Fruit fly (Drosophila melanogaster): ENCODE results near the gene CG7730.

Gene CG7730

DNA sequence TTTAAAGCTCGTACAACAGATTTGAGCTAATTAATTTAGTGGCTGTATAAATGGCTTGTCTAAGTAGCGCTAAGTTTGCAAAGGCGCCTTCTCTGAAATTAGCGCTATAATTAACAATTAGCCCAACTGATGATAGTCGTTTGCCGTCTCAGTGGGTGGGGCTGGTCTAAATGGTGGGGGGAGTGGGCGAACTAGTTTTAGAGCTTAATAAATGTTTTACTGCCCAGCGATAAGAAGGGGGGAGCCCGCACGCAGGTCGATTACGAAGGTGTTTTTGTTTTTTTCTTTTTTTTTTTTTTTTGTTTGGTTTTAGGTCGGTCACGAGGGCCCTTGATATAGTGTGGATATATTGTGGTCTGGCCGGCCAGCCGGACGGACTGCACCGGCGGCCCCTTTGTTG, 26.3 kb upstream of the CG7730 start (continued):
- peak; percentile 20 for TF ChIP-seq Hey (tag; optimal IDR thresholded peaks at IDR 0.05)
- TF ChIP-seq sr (GFP tag; IDR thresholded peaks at IDR 0.05): peak; percentile 12; the same call in 1 of the 3 replicates
- peak; percentile 12 for TF ChIP-seq nom (GFP tag; optimal IDR thresholded peaks at IDR 0.05)
- TF ChIP-seq D (optimal IDR thresholded peaks at IDR 0.05): no peak
- no peak for TF ChIP-seq D (GFP tag; optimal IDR thresholded peaks at IDR 0.05)
- TF ChIP-seq eyg (GFP tag; optimal IDR thresholded peaks at IDR 0.05): no peak

dm6 chr3L:17002140-17002849, 25.0 kb upstream of the CG7730 start:
- no peak for TF ChIP-seq Dp (GFP tag; optimal IDR thresholded peaks at IDR 0.05)
- no peak for TF ChIP-seq insv (GFP tag; optimal IDR thresholded peaks at IDR 0.05)
- no peak for TF ChIP-seq CG18262 (tag; optimal IDR thresholded peaks at IDR 0.05)
- no peak for TF ChIP-seq CG7271 (tag; optimal IDR thresholded peaks at IDR 0.05)
- no peak for TF ChIP-seq CG3838 (GFP tag; optimal IDR thresholded peaks at IDR 0.05)
- TF ChIP-seq CG1792 (GFP tag; optimal IDR thresholded peaks at IDR 0.05): no peak
- no peak for TF ChIP-seq fd102C (GFP tag; optimal IDR thresholded peaks at IDR 0.05)
- no peak for TF ChIP-seq shn (GFP tag; optimal IDR thresholded peaks at IDR 0.05)
- TF ChIP-seq CG31224 (GFP tag; IDR thresholded peaks at IDR 0.05): 0 out of 2 replicates have a peak, but pooled peaks have one; percentile 9
- TF ChIP-seq ase (GFP tag; IDR thresholded peaks at IDR 0.05): no peak
- no peak for TF ChIP-seq gt (GFP tag; IDR thresholded peaks at IDR 0.05)
- TF ChIP-seq kay (GFP tag; optimal IDR thresholded peaks at IDR 0.05): no peak
- no peak for TF ChIP-seq D (optimal IDR thresholded peaks at IDR 0.05)
- TF ChIP-seq D (GFP tag; optimal IDR thresholded peaks at IDR 0.05): no peak
- no peak for TF ChIP-seq CG2129 (GFP tag; IDR thresholded peaks at IDR 0.05; ENCODE audit: partially characterized antibody)
- TF ChIP-seq jigr1 (GFP tag; IDR thresholded peaks at IDR 0.05): no peak
- TF ChIP-seq CG31365 (tag; optimal IDR thresholded peaks at IDR 0.05): no peak
- no peak for TF ChIP-seq CG8924 (tag; optimal IDR thresholded peaks at IDR 0.05)
- TF ChIP-seq bcd (GFP tag; optimal IDR thresholded peaks at IDR 0.05): no peak
- no peak for TF ChIP-seq ap (GFP tag; IDR thresholded peaks at IDR 0.05)
- no peak for TF ChIP-seq Sox100B (GFP tag; optimal IDR thresholded peaks at IDR 0.05)
- TF ChIP-seq gfzf (GFP tag; optimal IDR thresholded peaks at IDR 0.05): no peak
- TF ChIP-seq Aef1 (GFP tag; IDR thresholded peaks at IDR 0.05): no peak
- TF ChIP-seq zf30C (GFP tag; optimal IDR thresholded peaks at IDR 0.05): no peak
- no peak for TF ChIP-seq br (optimal IDR thresholded peaks at IDR 0.05)
- no peak for TF ChIP-seq CG6654 (GFP tag; optimal IDR thresholded peaks at IDR 0.05)
- TF ChIP-seq Gsc (GFP tag; IDR thresholded peaks at IDR 0.05): no peak
- TF ChIP-seq cwo (GFP tag; optimal IDR thresholded peaks at IDR 0.05): peak; percentile 31
- TF ChIP-seq hbn (GFP tag; IDR thresholded peaks at IDR 0.05; ENCODE audit: partially characterized antibody): no peak
- TF ChIP-seq ttk (GFP tag; IDR thresholded peaks at IDR 0.05): no peak
- TF ChIP-seq Med (GFP tag): peak; percentile 52
- no peak for TF ChIP-seq CG6813 (GFP tag; optimal IDR thresholded peaks at IDR 0.05)
- TF ChIP-seq CG9215 (GFP tag; IDR thresholded peaks at IDR 0.05): no peak
- TF ChIP-seq Ets97D (GFP tag; optimal IDR thresholded peaks at IDR 0.05): no peak
- TF ChIP-seq Optix (GFP tag; IDR thresholded peaks at IDR 0.05): 0 out of 3 replicates have a peak, but pooled peaks have one; percentile 11
- no peak for TF ChIP-seq dimm (GFP tag; IDR thresholded peaks at IDR 0.05)
- no peak for TF ChIP-seq pnt (GFP tag; optimal IDR thresholded peaks at IDR 0.05)
- TF ChIP-seq crp (GFP tag; optimal IDR thresholded peaks at IDR 0.05): no peak
- TF ChIP-seq Doc2 (GFP tag; IDR thresholded peaks at IDR 0.05): no peak
- TF ChIP-seq sug (tag; optimal IDR thresholded peaks at IDR 0.05): peak; percentile 2
- 0 out of 2 replicates have a peak, but pooled peaks have one; percentile 14 for TF ChIP-seq CG32532 (GFP tag; IDR thresholded peaks at IDR 0.05)
- TF ChIP-seq Ada2b (GFP tag; IDR thresholded peaks at IDR 0.05): no peak
- no peak for TF ChIP-seq CG10321 (GFP tag; IDR thresholded peaks at IDR 0.05)
- no peak for TF ChIP-seq prd (optimal IDR thresholded peaks at IDR 0.05)
- no peak for TF ChIP-seq prd (GFP tag; IDR thresholded peaks at IDR 0.05)
